Worm (Caenorhabditis elegans): ENCODE measurements around the gene K02D10.8.

The K02D10.8 gene

DNA sequence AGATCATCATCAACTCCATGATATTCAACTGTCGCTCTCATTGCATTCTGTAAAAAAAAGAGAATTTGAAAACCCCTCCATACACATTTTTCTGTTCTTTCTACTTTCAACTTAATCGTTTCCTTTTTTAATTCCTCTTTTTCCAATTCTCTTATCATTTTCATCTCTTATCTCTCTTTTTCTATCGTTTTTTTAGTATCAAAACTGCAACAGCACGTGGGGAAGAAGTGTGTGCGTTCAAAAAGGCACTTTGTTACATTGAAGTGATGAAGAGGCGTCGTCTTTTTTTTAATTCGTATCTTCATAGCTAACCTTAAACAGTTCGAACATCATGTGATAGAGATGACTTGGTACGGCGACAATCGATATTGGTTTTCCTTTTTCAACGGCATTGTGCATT is 47.1 kb upstream of the K02D10.8 start (continued):
- TF ChIP-seq F23B12.7 (tag; optimal IDR thresholded peaks at IDR 0.05; ENCODE audit: insufficient read depth): peak; percentile 40
- no peak for TF ChIP-seq efl-1 (GFP tag; optimal IDR thresholded peaks at IDR 0.05)
- TF ChIP-seq B0035.1 (tag; optimal IDR thresholded peaks at IDR 0.05): no peak
- no peak for TF ChIP-seq F49E8.2 (tag; optimal IDR thresholded peaks at IDR 0.05; ENCODE audit: insufficient read depth)
- TF ChIP-seq ztf-28 (GFP tag; IDR thresholded peaks at IDR 0.05): no peak
- TF ChIP-seq snpc-4 (GFP tag; optimal IDR thresholded peaks at IDR 0.05): no peak
- no peak for TF ChIP-seq snpc-4 (tag; optimal IDR thresholded peaks at IDR 0.05)
- TF ChIP-seq rpc-1 (optimal IDR thresholded peaks at IDR 0.05): no peak
- TF ChIP-seq rpc-1 (tag; optimal IDR thresholded peaks at IDR 0.05): no peak
- TF ChIP-seq egl-44 (GFP tag; IDR thresholded peaks at IDR 0.05): no peak
- no peak for TF ChIP-seq Y53F4B.3 (GFP tag; IDR thresholded peaks at IDR 0.05)
- no peak for TF ChIP-seq hlh-26 (GFP tag; conservative IDR thresholded peaks at IDR 0.05)
- no peak for TF ChIP-seq mxl-1 (tag; optimal IDR thresholded peaks at IDR 0.05)
- no peak for TF ChIP-seq nhr-27 (tag; optimal IDR thresholded peaks at IDR 0.05)
- no peak for TF ChIP-seq F39B2.1 (GFP tag; IDR thresholded peaks at IDR 0.05)
- TF ChIP-seq ets-4 (GFP tag; optimal IDR thresholded peaks at IDR 0.05): no peak
- no peak for TF ChIP-seq madf-3 (GFP tag; IDR thresholded peaks at IDR 0.05)
- TF ChIP-seq Y56A3A.18 (GFP tag; IDR thresholded peaks at IDR 0.05): no peak
- no peak for TF ChIP-seq ztf-25 (GFP tag; IDR thresholded peaks at IDR 0.05)
- TF ChIP-seq mel-28 (tag; optimal IDR thresholded peaks at IDR 0.05; ENCODE audit: borderline replicate concordance): no peak
- no peak for TF ChIP-seq snpc-3.4 (tag; optimal IDR thresholded peaks at IDR 0.05)
- TF ChIP-seq F10E7.11 (tag; optimal IDR thresholded peaks at IDR 0.05): no peak
- no peak for TF ChIP-seq athp-1 (tag; optimal IDR thresholded peaks at IDR 0.05)
- TF ChIP-seq pha-4 (tag; optimal IDR thresholded peaks at IDR 0.05): no peak
- peak; percentile 73 for TF ChIP-seq somi-1 (GFP tag; optimal IDR thresholded peaks at IDR 0.05)
- TF ChIP-seq C06A6.2 (GFP tag; conservative IDR thresholded peaks at IDR 0.05): no peak
- no peak for TF ChIP-seq lsy-27 (tag; optimal IDR thresholded peaks at IDR 0.05; ENCODE audit: borderline replicate concordance, insufficient read depth)
- no peak for TF ChIP-seq gei-17 (GFP tag; optimal IDR thresholded peaks at IDR 0.05)
- TF ChIP-seq aptf-2 (GFP tag; conservative IDR thresholded peaks at IDR 0.05): no peak
- TF ChIP-seq dox-1 (GFP tag; IDR thresholded peaks at IDR 0.05): peak; percentile 35; the same call in 1 of the 2 replicates
- TF ChIP-seq dpl-1 (GFP tag; optimal IDR thresholded peaks at IDR 0.05): no peak
- no peak for TF ChIP-seq B0336.3 (GFP tag; IDR thresholded peaks at IDR 0.05)
- TF ChIP-seq hmg-1.2 (GFP tag; IDR thresholded peaks at IDR 0.05): peak; percentile 23; the same call in 1 of the 2 replicates
- peak; percentile 89 for TF ChIP-seq nhr-80 (tag; optimal IDR thresholded peaks at IDR 0.05)
- peak; percentile 44 for TF ChIP-seq attf-5 (GFP tag; optimal IDR thresholded peaks at IDR 0.05)
- TF ChIP-seq ceh-100 (GFP tag; IDR thresholded peaks at IDR 0.05): no peak
- TF ChIP-seq C17E4.6 (GFP tag; IDR thresholded peaks at IDR 0.05): no peak
- TF ChIP-seq snpc-1.3 (tag; optimal IDR thresholded peaks at IDR 0.05; ENCODE audit: insufficient read depth): no peak
- TF ChIP-seq sea-2 (GFP tag; IDR thresholded peaks at IDR 0.05): no peak
- no peak for TF ChIP-seq D2030.7 (GFP tag; IDR thresholded peaks at IDR 0.05)
- TF ChIP-seq tbp1 (GFP tag; optimal IDR thresholded peaks at IDR 0.05): peak; percentile 30
- TF ChIP-seq ama-1 (optimal IDR thresholded peaks at IDR 0.05): no peak
- no peak for TF ChIP-seq ama-1 (GFP tag; optimal IDR thresholded peaks at IDR 0.05)
- no peak for TF ChIP-seq madf-10 (tag; optimal IDR thresholded peaks at IDR 0.05)
- TF ChIP-seq zfh-2 (GFP tag; conservative IDR thresholded peaks at IDR 0.05): no peak
- TF ChIP-seq lag-1 (GFP tag; IDR thresholded peaks at IDR 0.05): no peak
- no peak for TF ChIP-seq mes-4 (tag; optimal IDR thresholded peaks at IDR 0.05)

Measured in whole organism, young adult.